Fruit fly (Drosophila melanogaster) whole organism, pupa: ENCODE data around the gene CG8209.
A peak's percentile ranks its signal among the peaks of the same experiment; 100 is the strongest.

Experiments used
- CG10348 ChIP-seq: fragments of 200-800 bp; sonication (Bioruptor generic); IDR thresholded peaks from 2 replicates; pipeline ENCODE4 v1.3.6; 2022; ENCODE audit warnings: missing biosample characterization, missing genetic modification characterization
- CG12605 ChIP-seq: fragments of 200-800 bp; sonication (Bioruptor generic); IDR thresholded peaks from 2 replicates; pipeline ENCODE4 v1.3.6; 2022; ENCODE audit warnings: missing biosample characterization, missing genetic modification characterization
- CG13204 ChIP-seq: fragments of 200-800 bp; sonication (Bioruptor generic); optimal IDR thresholded peaks from 2 replicates; lab custom pipeline; 2018; ENCODE audit warnings: missing biosample characterization, mild to moderate bottlenecking, missing genetic modification characterization, moderate library complexity
- CG14655 ChIP-seq: fragments of 200-800 bp; sonication (Bioruptor generic); optimal IDR thresholded peaks from 3 replicates; lab custom pipeline; 2017; ENCODE audit warnings: mild to moderate bottlenecking, missing biosample characterization, missing genetic modification reagents, missing genetic modification characterization
- CG15710 ChIP-seq: fragments of 200-800 bp; sonication (Bioruptor generic); optimal IDR thresholded peaks from 2 replicates; lab custom pipeline; 2018; ENCODE audit warnings: missing biosample characterization, mild to moderate bottlenecking, missing genetic modification characterization, moderate library complexity
- CG17806 ChIP-seq: fragments of 200-800 bp; sonication (Bioruptor generic); optimal IDR thresholded peaks from 2 replicates; lab custom pipeline; 2018; ENCODE audit warnings: missing biosample characterization, mild to moderate bottlenecking, missing genetic modification characterization, moderate library complexity
- CG32121 ChIP-seq: fragments of 200-800 bp; sonication (Bioruptor generic); IDR thresholded peaks from 2 replicates; pipeline ENCODE4 v1.3.6; 2022; ENCODE audit warnings: missing biosample characterization, missing genetic modification characterization
- CG34367 ChIP-seq: fragments of 200-800 bp; sonication (Bioruptor generic); optimal IDR thresholded peaks from 2 replicates; lab custom pipeline; 2018; ENCODE audit warnings: missing biosample characterization, mild to moderate bottlenecking, missing genetic modification characterization
- CG4496 ChIP-seq: fragments of 200-800 bp; sonication (Bioruptor generic); IDR thresholded peaks from 3 replicates; pipeline ENCODE4 v1.3.6; 2022; ENCODE audit warnings: missing biosample characterization, missing genetic modification characterization
- CG8159 ChIP-seq: fragments of 200-800 bp; sonication (Bioruptor generic); optimal IDR thresholded peaks from 3 replicates; lab custom pipeline; 2018; ENCODE audit warnings: missing biosample characterization, mild to moderate bottlenecking, missing genetic modification characterization, moderate library complexity
- CG8301 ChIP-seq: fragments of 200-800 bp; sonication (Bioruptor generic); optimal IDR thresholded peaks from 2 replicates; lab custom pipeline; 2018; ENCODE audit warnings: missing biosample characterization, mild to moderate bottlenecking, missing genetic modification characterization
- CG9948 ChIP-seq: fragments of 200-800 bp; sonication (Bioruptor generic); optimal IDR thresholded peaks from 2 replicates; lab custom pipeline; 2018; ENCODE audit warnings: missing biosample characterization, mild to moderate bottlenecking, missing genetic modification characterization, moderate library complexity
- D1 ChIP-seq: fragments of 200-800 bp; sonication (Bioruptor generic); optimal IDR thresholded peaks from 2 replicates; lab custom pipeline; 2018; ENCODE audit warnings: missing biosample characterization, mild to moderate bottlenecking, missing genetic modification characterization, moderate library complexity
- EcR ChIP-seq: fragments of 200-800 bp; sonication (Bioruptor generic); optimal IDR thresholded peaks from 3 replicates; lab custom pipeline; 2019; ENCODE audit warnings: missing biosample characterization, missing genetic modification characterization, mild to moderate bottlenecking, moderate library complexity, missing genetic modification reagents
- Ets98B ChIP-seq: fragments of 200-800 bp; sonication (Bioruptor generic); IDR thresholded peaks from 2 replicates; pipeline ENCODE4 v1.3.6; 2022; ENCODE audit warnings: missing biosample characterization, missing genetic modification characterization
- Pif1A ChIP-seq: fragments of 200-800 bp; sonication (Bioruptor generic); optimal IDR thresholded peaks from 3 replicates; lab custom pipeline; 2016; ENCODE audit warnings: missing biosample characterization, missing genetic modification characterization
- Pif1B ChIP-seq: fragments of 200-800 bp; sonication (Bioruptor generic); optimal IDR thresholded peaks from 3 replicates; lab custom pipeline; 2016; ENCODE audit warnings: missing biosample characterization, missing genetic modification characterization
- Snoo ChIP-seq: fragments of 200-800 bp; sonication (Bioruptor generic); optimal IDR thresholded peaks from 3 replicates; lab custom pipeline; 2017; ENCODE audit warnings: missing biosample characterization, mild to moderate bottlenecking, missing genetic modification characterization, inconsistent platforms
- fd96Ca ChIP-seq: fragments of 200-800 bp; sonication (Bioruptor generic); IDR thresholded peaks from 3 replicates; pipeline ENCODE4 v1.3.6; 2022; ENCODE audit warnings: missing biosample characterization, missing genetic modification characterization
- gl ChIP-seq: fragments of 200-800 bp; sonication (Bioruptor generic); optimal IDR thresholded peaks from 2 replicates; lab custom pipeline; 2018; ENCODE audit warnings: missing biosample characterization, mild to moderate bottlenecking, missing genetic modification characterization
- rn ChIP-seq: fragments of 200-800 bp; sonication (Bioruptor generic); IDR thresholded peaks from 2 replicates; pipeline ENCODE4 v1.3.6; 2022; ENCODE audit warnings: missing biosample characterization, missing genetic modification characterization

Gene CG8209

DNA sequence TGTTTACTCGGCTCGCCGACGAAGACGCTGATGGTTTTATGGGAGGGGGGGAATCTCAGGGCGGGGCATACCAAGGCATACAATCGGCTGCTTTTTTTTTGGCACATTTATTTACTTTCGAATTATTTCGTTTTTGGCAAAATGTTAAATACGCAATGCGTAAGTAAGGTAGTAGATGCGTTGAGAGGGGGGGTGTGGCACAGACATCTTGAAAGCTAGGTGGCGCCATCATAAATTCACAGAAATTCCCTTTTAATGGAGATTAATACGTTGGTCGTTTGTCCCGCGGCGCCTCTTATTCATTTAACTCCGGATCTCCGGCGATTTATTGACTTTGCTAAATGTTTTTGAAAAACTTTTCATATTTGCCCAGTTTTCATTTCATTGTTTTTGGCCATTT lies 34.7 kb upstream of the CG8209 start:
- TF ChIP-seq CG32121 (no peak), EcR (no peak), Snoo (no peak), CG14655 (GFP tag; lab: Kevin White, UChicago) (no peak), rn (GFP tag; lab: Robert Waterston, UW) (no peak), D1 (tag; lab: Kevin White, UChicago) (no peak), CG8159 (tag; lab: Kevin White, UChicago) (no peak), CG13204 (GFP tag; lab: Kevin White, UChicago) (no peak), CG34367 (tag; lab: Kevin White, UChicago) (no peak), CG10348 (GFP tag; lab: Robert Waterston, UW) (no peak), CG17806 (tag; lab: Kevin White, UChicago) (no peak), CG9948 (no peak), fd96Ca (no peak), Ets98B (no peak), CG12605 (GFP tag; lab: Robert Waterston, UW) (no peak)

DNA sequence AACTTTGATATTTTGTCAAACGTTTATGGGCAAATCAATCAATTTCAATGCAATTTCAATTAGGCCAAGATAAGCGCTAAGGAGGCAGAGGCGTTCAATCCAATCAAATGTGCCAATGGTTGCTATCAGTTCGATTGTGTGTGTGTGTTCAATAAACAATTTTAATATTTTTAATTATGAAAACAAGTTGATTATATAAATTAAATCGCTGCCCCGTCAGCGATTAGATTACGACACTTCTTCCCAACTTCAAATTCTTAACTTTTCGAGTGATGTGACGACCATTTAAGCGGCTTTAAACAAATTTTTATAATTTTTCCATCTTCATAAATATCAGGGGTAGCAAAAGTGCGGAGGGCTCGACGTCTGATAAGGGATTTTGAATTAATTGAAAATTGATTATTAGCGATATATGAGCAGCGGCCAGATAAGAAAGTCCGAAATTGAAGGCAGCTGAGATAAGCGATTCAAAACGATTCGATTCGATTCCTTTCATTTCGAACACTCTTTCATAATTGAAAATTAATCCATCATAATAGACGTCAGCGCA lies 33.7 kb upstream of the CG8209 start:
- TF ChIP-seq Pif1B (no peak), CG9948 (no peak)

DNA sequence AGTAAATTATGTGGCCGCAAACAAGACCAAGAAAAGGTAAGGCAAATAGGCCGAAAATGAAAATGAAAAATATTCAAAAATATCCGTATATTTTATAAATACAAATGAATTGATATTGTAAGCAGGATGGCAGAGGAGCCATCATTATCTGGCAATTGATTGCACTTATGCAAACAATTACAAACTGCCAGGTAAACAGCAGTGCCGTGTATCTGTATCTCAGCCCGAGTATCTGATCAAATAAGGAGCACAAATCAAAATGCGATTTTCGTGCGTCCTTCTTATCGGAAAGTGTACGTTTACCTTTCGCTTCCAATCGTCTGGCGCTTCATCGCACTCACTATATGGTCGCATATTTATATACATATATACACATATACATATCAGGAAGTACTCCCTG lies 33.2 kb upstream of the CG8209 start:
- TF ChIP-seq Snoo (no peak), EcR (no peak), CG13204 (GFP tag; lab: Kevin White, UChicago) (no peak)

DNA sequence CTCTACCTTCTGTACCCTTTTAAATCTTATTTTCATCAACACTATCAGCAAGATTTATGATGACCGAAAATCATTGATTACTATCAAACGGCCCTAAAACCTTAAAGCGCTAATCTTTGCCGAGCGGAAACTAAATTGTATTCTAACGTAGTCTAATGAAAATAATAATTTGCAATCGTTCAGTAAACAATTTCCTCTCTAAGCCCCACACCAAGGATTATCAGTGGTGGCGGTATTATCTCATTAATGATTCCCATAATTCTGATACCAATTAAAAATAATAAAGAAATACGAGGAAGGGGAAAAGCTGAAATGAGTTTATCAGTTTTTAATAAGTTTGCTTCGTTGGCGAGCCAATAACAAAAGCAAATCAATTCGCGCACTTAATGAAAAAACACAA lies 32.3 kb upstream of the CG8209 start:
- TF ChIP-seq CG12605 (GFP tag; lab: Robert Waterston, UW) (no peak), Snoo (no peak), CG17806 (tag; lab: Kevin White, UChicago) (no peak), CG9948 (no peak), EcR (no peak), CG13204 (GFP tag; lab: Kevin White, UChicago) (no peak), CG8301 (tag; lab: Kevin White, UChicago) (no peak), CG8159 (tag; lab: Kevin White, UChicago) (no peak), Pif1A (GFP tag; lab: Kevin White, UChicago) (no peak)

DNA sequence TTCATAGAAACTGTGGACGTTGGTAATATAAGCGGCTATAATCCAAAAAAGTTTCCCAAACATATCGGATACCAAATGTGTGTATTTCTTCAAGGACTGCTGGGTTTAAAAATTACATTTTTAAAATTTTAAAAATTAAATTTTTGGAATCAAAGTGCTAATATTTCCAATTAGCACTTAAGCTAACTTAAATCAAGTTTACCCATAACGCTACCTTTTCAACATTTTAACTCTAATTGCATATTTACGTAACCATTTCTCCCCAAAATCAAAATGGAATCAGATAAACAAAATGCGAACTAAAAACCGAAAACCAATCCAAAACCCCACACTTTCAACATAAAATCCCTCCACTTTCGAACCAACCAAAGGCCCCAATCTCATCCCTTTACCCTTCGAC lies 30.0 kb upstream of the CG8209 start, which contains the start of gene CG43880:
TSS of gene CG43880 (minus strand) at position 101 of the 400 bp plus-strand sequence.
- TF ChIP-seq CG4496 (GFP tag; lab: Robert Waterston, UW) (no peak), CG32121 (no peak), Snoo (no peak), CG8159 (tag; lab: Kevin White, UChicago) (no peak), D1 (tag; lab: Kevin White, UChicago) (no peak), Ets98B (no peak), CG14655 (GFP tag; lab: Kevin White, UChicago) (no peak), CG10348 (GFP tag; lab: Robert Waterston, UW) (no peak), Pif1A (GFP tag; lab: Kevin White, UChicago) (no peak), rn (GFP tag; lab: Robert Waterston, UW) (no peak), CG15710 (tag; lab: Kevin White, UChicago) (no peak)

DNA sequence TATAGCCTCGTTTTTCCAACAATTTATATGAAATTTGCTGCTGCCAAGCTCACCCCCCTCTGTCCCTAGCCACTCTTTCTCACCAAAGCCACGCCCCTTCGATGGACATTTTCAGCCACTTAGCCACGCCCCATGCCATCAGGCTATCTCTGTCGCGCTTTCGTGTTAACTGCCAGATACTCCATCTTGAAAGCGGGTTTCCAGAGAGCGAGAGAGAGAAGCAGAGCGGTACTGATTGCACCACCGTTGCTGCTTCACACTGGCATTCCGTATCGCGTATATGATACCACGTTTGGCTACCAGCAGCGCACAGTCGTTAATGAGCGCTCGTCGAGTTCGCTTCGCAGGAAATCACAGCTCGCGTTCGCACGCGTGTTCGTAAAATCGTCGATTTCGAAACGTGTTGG lies 28.3 kb upstream of the CG8209 start, which contains the start of gene exex:
TSS of gene exex (plus strand) at position 307 of the 407 bp plus-strand sequence.
- TF ChIP-seq D1 (tag; lab: Kevin White, UChicago): peak; percentile 50
- TF ChIP-seq CG4496 (GFP tag; lab: Robert Waterston, UW): no peak

DNA sequence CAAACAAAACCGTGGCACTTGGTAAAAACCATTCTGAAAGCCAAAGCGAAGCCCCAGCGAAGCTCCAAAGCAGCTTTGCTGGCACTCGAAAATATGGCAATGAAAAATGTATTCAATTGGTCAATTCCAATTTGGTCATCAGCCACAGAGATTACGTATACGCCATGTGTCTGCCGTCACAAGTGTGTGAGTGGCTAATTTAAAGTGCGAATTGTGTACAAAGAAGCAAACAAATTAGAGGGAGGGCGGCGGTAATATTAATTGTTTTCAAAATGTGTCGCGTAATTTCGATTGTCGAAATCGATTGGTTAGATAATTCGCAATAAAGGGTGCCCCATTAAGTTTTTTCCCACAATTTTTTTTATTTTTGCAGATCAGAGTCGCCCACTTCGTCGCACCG lies 26.4 kb upstream of the CG8209 start:
- TF ChIP-seq CG10348 (GFP tag; lab: Robert Waterston, UW): no peak
- no peak for TF ChIP-seq EcR
- TF ChIP-seq CG8159 (tag; lab: Kevin White, UChicago): no peak

DNA sequence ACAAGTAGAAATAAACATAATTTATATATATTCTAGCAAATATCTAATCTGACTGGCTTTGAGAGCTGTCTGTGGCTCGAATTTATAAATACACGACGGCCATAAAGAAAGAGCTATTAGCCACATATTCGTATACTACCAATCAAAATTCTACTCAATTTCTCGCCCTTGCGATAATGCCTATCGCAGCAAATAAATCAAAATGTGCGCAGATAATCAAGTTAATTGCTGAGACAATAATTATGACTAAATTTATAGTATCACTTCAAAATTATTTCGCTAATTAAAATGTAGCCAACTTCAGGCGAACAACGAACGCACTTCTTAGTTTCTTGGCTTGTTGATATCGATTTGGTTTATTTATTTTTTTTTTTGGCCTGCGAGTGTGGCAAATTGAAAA lies 24.4 kb upstream of the CG8209 start:
- no peak for TF ChIP-seq CG8301 (tag; lab: Kevin White, UChicago)
- no peak for TF ChIP-seq CG9948
- TF ChIP-seq Pif1A (GFP tag; lab: Kevin White, UChicago): no peak
- TF ChIP-seq Pif1B: no peak
- no peak for TF ChIP-seq CG4496 (GFP tag; lab: Robert Waterston, UW)
- no peak for TF ChIP-seq fd96Ca
- no peak for TF ChIP-seq CG32121
- no peak for TF ChIP-seq Snoo
- no peak for TF ChIP-seq CG34367 (tag; lab: Kevin White, UChicago)
- TF ChIP-seq CG13204 (GFP tag; lab: Kevin White, UChicago): no peak
- TF ChIP-seq CG14655 (GFP tag; lab: Kevin White, UChicago): no peak
- no peak for TF ChIP-seq CG12605 (GFP tag; lab: Robert Waterston, UW)
- TF ChIP-seq rn (GFP tag; lab: Robert Waterston, UW): no peak
- no peak for TF ChIP-seq EcR
- TF ChIP-seq CG17806 (tag; lab: Kevin White, UChicago): no peak
- no peak for TF ChIP-seq D1 (tag; lab: Kevin White, UChicago)
- no peak for TF ChIP-seq gl (tag; lab: Kevin White, UChicago)
- no peak for TF ChIP-seq CG10348 (GFP tag; lab: Robert Waterston, UW)
